Worm (Caenorhabditis elegans) whole organism, L4 larva: ENCODE data around the gene ref-2.

Source experiments
- ama-1 ChIP-seq: fragments of 150-350 bp; optimal IDR thresholded peaks from 2 replicates; lab custom pipeline; 2014; ENCODE audit warnings: inconsistent platforms, mixed read lengths
- ceh-28 ChIP-seq: fragments of 150-350 bp; optimal IDR thresholded peaks from 2 replicates; lab custom pipeline; 2014; ENCODE audit warnings: missing biosample characterization, missing genetic modification reagents, missing genetic modification characterization
- dve-1 ChIP-seq: sonication (generic microtip); optimal IDR thresholded peaks from 2 replicates; lab custom pipeline; 2017; ENCODE audit warnings: antibody characterized with exemption, mild to moderate bottlenecking, missing genetic modification characterization, missing compliant biosample characterization; ENCODE audit not compliant: insufficient read depth
- lsy-2 ChIP-seq, 2 experiments: fragments of 150-350 bp in 1 of 2; sonication (generic microtip) in 1 of 2; optimal IDR thresholded peaks; 2 replicates each; lab custom pipeline; 2014 to 2017; ENCODE audit warnings: missing biosample characterization in 2 of 2, missing genetic modification characterization in 2 of 2
- madf-5 ChIP-seq, 2 experiments: fragments of 200-800 bp; sonication (Bioruptor generic); IDR thresholded peaks; 2 replicates each; pipeline ENCODE4 v1.3.6; 2022; ENCODE audit warnings: missing compliant biosample characterization in 2 of 2, missing genetic modification characterization in 2 of 2
- mdt-29 ChIP-seq: fragments of 200-800 bp; sonication (Bioruptor generic); IDR thresholded peaks from 2 replicates; pipeline ENCODE4 v1.3.6; 2022; ENCODE audit warnings: missing genetic modification reagents, missing genetic modification characterization, missing compliant biosample characterization
- mxl-2 ChIP-seq: fragments of 200-800 bp; sonication (Bioruptor generic); conservative IDR thresholded peaks from 2 replicates; pipeline ENCODE4 v1.3.6; 2022; ENCODE audit warnings: missing genetic modification reagents, missing genetic modification characterization, missing compliant biosample characterization
- mxl-3 ChIP-seq: fragments of 200-800 bp; sonication (Bioruptor generic); optimal IDR thresholded peaks from 2 replicates; lab custom pipeline; 2018; ENCODE audit warnings: mild to moderate bottlenecking, missing genetic modification characterization, missing compliant biosample characterization
- nhr-6 ChIP-seq: fragments of 150-350 bp; optimal IDR thresholded peaks from 2 replicates; lab custom pipeline; 2014; ENCODE audit warnings: missing biosample characterization, missing genetic modification characterization
- nhr-76 ChIP-seq: fragments of 150-350 bp; optimal IDR thresholded peaks from 2 replicates; lab custom pipeline; 2014; ENCODE audit warnings: missing biosample characterization, missing genetic modification characterization
- pqm-1 ChIP-seq: sonication (generic microtip); optimal IDR thresholded peaks from 2 replicates; lab custom pipeline; 2017; ENCODE audit warnings: missing biosample characterization, missing genetic modification characterization
- saeg-2 ChIP-seq: fragments of 200-800 bp; sonication (Bioruptor generic); IDR thresholded peaks from 2 replicates; pipeline ENCODE4 v1.3.6; 2022; ENCODE audit warnings: missing genetic modification reagents, missing genetic modification characterization, missing compliant biosample characterization
- unc-62 ChIP-seq, 3 experiments: fragments of 150-350 bp in 1 of 3; sonication (generic microtip); optimal IDR thresholded peaks in 2 of 3; peaks in 1 of 3; 1 replicate in 1 of 3; 2 replicates in 2 of 3; lab custom pipeline; 2014 to 2017; ENCODE audit warnings: missing biosample characterization in 3 of 3, missing genetic modification characterization in 3 of 3, missing genetic modification reagents in 3 of 3, missing genotype in 1 of 3
- zag-1 ChIP-seq: fragments of 150-350 bp; optimal IDR thresholded peaks from 2 replicates; lab custom pipeline; 2014; ENCODE audit warnings: missing biosample characterization, missing genetic modification characterization

DNA sequence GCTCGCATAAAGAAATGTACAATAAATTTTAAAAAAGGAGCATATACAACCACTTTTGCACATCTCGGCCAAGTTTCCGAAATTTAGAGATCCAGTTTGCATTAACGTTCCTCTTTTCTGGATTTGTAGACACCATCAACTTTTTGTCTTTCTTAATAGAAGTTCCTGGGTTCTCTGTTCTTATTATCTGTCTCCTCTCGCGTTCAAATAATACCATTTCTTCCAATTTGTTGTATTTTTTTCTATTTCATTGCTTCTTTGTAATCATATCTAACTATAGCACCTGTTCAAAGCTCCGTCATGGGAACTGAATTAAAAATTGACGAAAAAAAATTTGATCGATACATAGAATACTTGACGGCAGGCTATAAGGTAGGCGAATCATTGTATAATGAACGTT, 4.7 kb upstream of the ref-2 start, which contains the start of gene K09F5.1:
- TF ChIP-seq nhr-6: no peak
- TF ChIP-seq nhr-76 (tag; lab: Kevin White, UChicago): no peak
- no peak for TF ChIP-seq saeg-2 (GFP tag; lab: Robert Waterston, UW)
- no peak for TF ChIP-seq pqm-1 (tag; lab: Kevin White, UChicago)
- no peak for TF ChIP-seq ama-1 (lab: Kevin White, UChicago)
- no peak for TF ChIP-seq mxl-3 (GFP tag; lab: Kevin White, UChicago)
- TF ChIP-seq lsy-2 (tag; optimal IDR thresholded peaks at IDR 0.05; lab: Kevin White, UChicago): no peak
- no peak for TF ChIP-seq mxl-2
- no peak for TF ChIP-seq zag-1
- TF ChIP-seq dve-1 (tag; lab: Kevin White, UChicago): no peak
- no peak for TF ChIP-seq mdt-29 (GFP tag; lab: Robert Waterston, UW)
- no peak for TF ChIP-seq unc-62 (GFP tag; optimal IDR thresholded peaks at IDR 0.05 in 1 of 2; lab: Kevin White, UChicago)
- TF ChIP-seq unc-62 (tag; optimal IDR thresholded peaks at IDR 0.05; lab: Kevin White, UChicago): no peak
- TF ChIP-seq madf-5 (GFP tag; IDR thresholded peaks at IDR 0.05; lab: Robert Waterston, UW): no peak
- no peak for TF ChIP-seq ceh-28
